Worm (Caenorhabditis elegans) whole organism, midembryonic: ENCODE measurements around the gene sru-11.
"Not testable (repeated sequence)": the region's sequence is repeated elsewhere in the genome, so short reads cannot be mapped to it uniquely, and the experiment has no call there.

Experiments
- T22C8.4 ChIP-seq: fragments of 200-800 bp; sonication (Bioruptor generic); IDR thresholded peaks from 2 replicates; pipeline ENCODE4 v1.3.6; 2022; ENCODE audit warnings: missing genetic modification characterization, missing compliant biosample characterization
- cog-1 ChIP-seq: sonication (generic microtip); optimal IDR thresholded peaks from 2 replicates; lab custom pipeline; 2016; ENCODE audit warnings: missing genetic modification characterization, missing compliant biosample characterization
- flt-1 ChIP-seq: fragments of 200-800 bp; sonication (Bioruptor generic); IDR thresholded peaks from 2 replicates; pipeline ENCODE4 v1.3.6; 2022; ENCODE audit warnings: missing genetic modification characterization, missing compliant biosample characterization
- klf-2 ChIP-seq: fragments of 200-800 bp; sonication (Bioruptor generic); conservative IDR thresholded peaks from 2 replicates; pipeline ENCODE4 v1.3.6; 2022; ENCODE audit warnings: missing genetic modification reagents, missing genetic modification characterization, missing compliant biosample characterization
- med-1 ChIP-seq: sonication (generic microtip); optimal IDR thresholded peaks from 2 replicates; lab custom pipeline; 2017; ENCODE audit warnings: missing genetic modification characterization, mild to moderate bottlenecking, missing compliant biosample characterization, antibody characterized with exemption, missing genetic modification reagents; ENCODE audit not compliant: insufficient read depth
- ref-1 ChIP-seq: fragments of 200-800 bp; sonication (Bioruptor generic); conservative IDR thresholded peaks from 2 replicates; pipeline ENCODE4 v1.3.6; 2022; ENCODE audit warnings: missing genetic modification reagents, missing genetic modification characterization, missing compliant biosample characterization
- tab-1 ChIP-seq: fragments of 200-800 bp; sonication (Bioruptor generic); IDR thresholded peaks from 2 replicates; pipeline ENCODE4 v1.3.6; 2022; ENCODE audit warnings: missing genetic modification characterization, missing compliant biosample characterization
- ztf-23 ChIP-seq: fragments of 200-800 bp; sonication (Bioruptor generic); IDR thresholded peaks from 2 replicates; pipeline ENCODE4 v1.3.6; 2022; ENCODE audit warnings: missing genetic modification reagents, missing genetic modification characterization, missing compliant biosample characterization
- ztf-29 ChIP-seq: fragments of 200-800 bp; sonication (Bioruptor generic); IDR thresholded peaks from 2 replicates; pipeline ENCODE4 v1.3.6; 2022; ENCODE audit warnings: missing genetic modification reagents, missing genetic modification characterization, missing compliant biosample characterization

sru-11 gene

DNA sequence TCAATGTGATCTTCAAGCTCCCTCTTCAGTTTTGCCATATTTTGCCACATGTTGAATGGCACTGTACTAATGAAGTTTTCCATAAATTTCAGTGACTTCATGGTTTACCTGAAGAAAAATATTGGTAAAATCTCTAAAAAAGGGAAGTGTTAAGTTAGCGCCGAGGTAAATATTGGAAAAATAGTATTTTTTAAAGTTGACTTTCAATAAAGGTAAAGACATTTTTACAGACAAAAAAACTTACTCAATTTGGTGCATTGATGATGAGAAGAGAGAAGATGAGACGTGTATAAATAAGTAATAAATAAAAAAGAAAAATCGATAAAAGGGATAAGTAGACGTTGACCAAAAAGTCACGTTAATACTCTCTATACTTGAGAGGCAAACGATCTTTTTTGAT lies 13.1 kb downstream of the sru-11 start, which contains the start of gene Y45F10B.9:
TSS of gene Y45F10B.9 (minus strand) at position 101 of the 400 bp plus-strand sequence.
- TF ChIP-seq klf-2; ref-1 (GFP tag; lab: Robert Waterston, UW); tab-1 (GFP tag; lab: Robert Waterston, UW): not testable (repeated sequence)

DNA sequence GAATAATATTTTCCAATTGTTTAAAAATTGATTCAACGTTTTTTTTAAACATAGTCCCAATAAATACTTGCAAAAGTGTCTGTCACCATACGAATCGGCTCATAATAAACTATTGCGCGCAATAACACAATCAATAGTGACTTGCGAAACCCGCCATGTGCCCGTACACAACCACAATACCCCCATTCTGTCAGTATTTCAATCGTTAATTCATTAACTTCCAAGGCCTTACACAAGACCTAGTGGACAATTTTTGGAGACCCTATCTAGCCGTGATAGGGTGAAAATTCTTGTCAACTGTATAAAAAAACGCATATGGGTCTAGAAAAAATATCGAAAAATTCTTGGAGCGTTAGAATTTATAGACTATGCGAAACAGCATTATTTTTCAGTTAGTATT lies 15.9 kb downstream of the sru-11 start:
- no peak for TF ChIP-seq ztf-29
- TF ChIP-seq ztf-23 (GFP tag; lab: Robert Waterston, UW): no peak
- TF ChIP-seq flt-1 (GFP tag; lab: Robert Waterston, UW): no peak

DNA sequence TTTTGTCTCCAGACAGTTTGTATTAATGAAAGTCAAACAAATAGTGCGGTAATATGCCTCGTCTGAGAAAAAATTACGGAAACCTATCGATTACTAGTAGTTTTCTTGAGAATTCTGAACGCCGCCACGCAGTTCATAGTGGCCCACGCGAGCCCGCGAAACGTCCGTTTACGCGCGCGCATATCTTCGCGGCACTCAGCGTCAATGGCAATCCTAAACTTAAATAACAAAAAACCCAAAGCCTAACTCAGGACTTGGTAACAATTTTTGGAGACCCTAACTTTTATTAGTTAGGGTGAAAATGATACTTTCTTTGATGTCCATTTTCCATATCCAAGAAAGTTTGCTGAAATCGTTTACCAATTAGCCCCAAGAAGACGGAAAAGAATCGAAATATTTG lies 16.7 kb downstream of the sru-11 start:
- TF ChIP-seq med-1 (GFP tag; lab: Kevin White, UChicago) (no peak), flt-1 (GFP tag; lab: Robert Waterston, UW) (no peak), ztf-23 (GFP tag; lab: Robert Waterston, UW) (no peak), cog-1 (tag; lab: Kevin White, UChicago) (no peak), ztf-29 (no peak), klf-2 (no peak), T22C8.4 (GFP tag; lab: Robert Waterston, UW) (no peak)

DNA sequence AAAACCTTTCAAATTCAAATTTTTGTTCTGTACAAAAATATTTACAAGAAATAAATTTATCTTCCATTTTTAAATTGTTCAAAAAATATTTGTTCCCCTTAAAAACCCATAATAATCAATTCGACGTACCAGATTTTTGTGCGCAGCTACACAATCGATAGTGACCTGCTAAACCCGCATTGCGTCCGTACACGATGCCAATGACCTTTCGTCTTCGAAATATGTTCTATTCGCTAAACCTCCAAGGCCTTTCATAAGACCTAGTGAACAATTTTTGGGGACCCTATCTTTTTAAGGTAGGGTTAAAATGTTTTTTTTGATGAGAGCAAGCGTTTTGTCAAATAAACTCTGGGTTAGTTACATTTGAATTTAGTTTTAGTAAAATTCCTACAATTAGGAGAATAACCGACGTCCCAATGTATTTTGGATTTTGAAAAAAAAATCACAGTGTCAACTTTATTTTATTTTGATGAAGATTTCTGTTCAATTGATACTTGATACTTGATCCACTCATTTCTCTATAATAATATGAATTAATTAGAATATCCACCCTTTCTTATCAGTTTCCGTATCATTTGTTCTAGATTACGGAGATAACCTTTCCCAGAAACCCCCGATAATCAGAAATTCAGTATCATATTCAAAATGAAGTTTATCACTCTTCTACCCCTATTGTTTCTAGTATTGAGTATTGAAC lies 17.4 kb downstream of the sru-11 start, which contains the start of gene Y45F10B.59:
TSS of gene Y45F10B.59 (plus strand) at position 647 of the 697 bp plus-strand sequence.
- TF ChIP-seq tab-1 (GFP tag; lab: Robert Waterston, UW): no peak
- TF ChIP-seq flt-1 (GFP tag; lab: Robert Waterston, UW): no peak
- no peak for TF ChIP-seq T22C8.4 (GFP tag; lab: Robert Waterston, UW)
- no peak for TF ChIP-seq ref-1 (GFP tag; lab: Robert Waterston, UW)
- no peak for TF ChIP-seq ztf-23 (GFP tag; lab: Robert Waterston, UW)
- TF ChIP-seq klf-2: no peak
- no peak for TF ChIP-seq cog-1 (tag; lab: Kevin White, UChicago)

DNA sequence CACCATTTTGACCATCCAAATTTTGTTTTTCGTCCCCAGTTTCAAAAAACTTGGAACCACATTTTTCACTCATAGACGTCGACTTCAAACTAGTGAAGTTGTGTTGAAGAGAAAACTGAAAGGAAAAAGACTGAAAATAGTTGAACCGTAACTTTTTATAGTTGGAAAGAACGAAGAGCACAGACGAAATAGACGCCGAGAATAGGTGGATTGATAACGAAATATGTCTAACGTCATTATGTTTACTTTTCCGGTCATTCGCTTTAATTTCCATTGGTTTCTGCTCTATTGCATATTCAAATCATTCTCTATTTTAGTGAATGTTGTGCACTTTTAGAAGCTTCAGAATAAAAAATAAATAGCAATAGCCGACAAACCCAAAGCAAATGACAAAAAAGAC lies 25.0 kb downstream of the sru-11 start, which contains the start of gene C08F11.13:
TSS of gene C08F11.13 (minus strand) at position 138 of the 400 bp plus-strand sequence.
- TF ChIP-seq ref-1 (GFP tag; lab: Robert Waterston, UW): no peak
- no peak for TF ChIP-seq med-1 (GFP tag; lab: Kevin White, UChicago)
- TF ChIP-seq ztf-23 (GFP tag; lab: Robert Waterston, UW): no peak
- no peak for TF ChIP-seq tab-1 (GFP tag; lab: Robert Waterston, UW)
- no peak for TF ChIP-seq ztf-29
- TF ChIP-seq T22C8.4 (GFP tag; lab: Robert Waterston, UW): no peak
- TF ChIP-seq flt-1 (GFP tag; lab: Robert Waterston, UW): no peak

DNA sequence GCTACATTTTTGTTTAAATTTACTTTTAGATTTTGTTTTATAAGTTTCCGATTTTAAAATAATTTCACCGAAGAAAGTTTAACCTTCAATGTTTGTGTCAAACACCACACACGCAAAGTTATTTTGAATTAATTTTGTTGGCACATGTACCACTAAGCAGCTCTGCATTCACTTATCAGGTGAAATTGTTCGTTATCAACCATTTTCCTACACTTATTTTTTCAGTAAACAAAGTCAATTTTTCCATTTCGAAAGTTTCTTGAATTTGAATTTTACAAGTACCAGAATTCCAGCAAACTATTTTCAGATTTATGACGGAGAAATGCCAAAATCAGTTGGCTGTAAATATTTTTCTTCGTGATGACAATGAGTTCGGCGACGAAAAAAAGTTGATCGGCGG lies 34.5 kb downstream of the sru-11 start, which contains the start of gene C08F11.3:
TSS of gene C08F11.3 (plus strand) at position 301 of the 400 bp plus-strand sequence.
- TF ChIP-seq flt-1 (GFP tag; lab: Robert Waterston, UW): no peak
- TF ChIP-seq T22C8.4 (GFP tag; lab: Robert Waterston, UW): no peak
- TF ChIP-seq tab-1 (GFP tag; lab: Robert Waterston, UW): no peak
- no peak for TF ChIP-seq med-1 (GFP tag; lab: Kevin White, UChicago)
- TF ChIP-seq klf-2: no peak

DNA sequence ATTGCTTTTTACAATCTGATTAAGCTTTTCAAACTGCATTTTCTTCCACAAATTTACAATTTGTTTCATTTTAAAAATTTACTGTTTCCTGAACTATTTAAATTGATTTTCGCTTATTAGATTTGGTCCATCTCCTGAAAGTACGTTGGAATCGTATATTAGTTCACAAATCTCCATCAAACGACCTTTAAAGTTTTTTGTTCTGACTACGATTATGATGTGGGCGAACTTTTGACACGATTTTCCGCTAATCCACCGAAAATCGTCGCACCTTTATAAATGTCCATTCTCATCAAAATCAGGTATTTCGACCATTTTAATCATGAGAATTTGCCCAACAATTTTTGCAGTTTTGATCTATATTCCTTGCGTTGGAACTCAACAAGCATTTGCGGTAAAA lies 38.8 kb downstream of the sru-11 start, which contains the start of gene C08F11.1:
TSS of gene C08F11.1 (plus strand) at position 301 of the 400 bp plus-strand sequence.
- no peak for TF ChIP-seq cog-1 (tag; lab: Kevin White, UChicago)
- TF ChIP-seq T22C8.4 (GFP tag; lab: Robert Waterston, UW): no peak
- no peak for TF ChIP-seq med-1 (GFP tag; lab: Kevin White, UChicago)
- no peak for TF ChIP-seq tab-1 (GFP tag; lab: Robert Waterston, UW)
- TF ChIP-seq ztf-23 (GFP tag; lab: Robert Waterston, UW): no peak
- no peak for TF ChIP-seq ref-1 (GFP tag; lab: Robert Waterston, UW)
- no peak for TF ChIP-seq klf-2
- no peak for TF ChIP-seq ztf-29
- no peak for TF ChIP-seq flt-1 (GFP tag; lab: Robert Waterston, UW)

DNA sequence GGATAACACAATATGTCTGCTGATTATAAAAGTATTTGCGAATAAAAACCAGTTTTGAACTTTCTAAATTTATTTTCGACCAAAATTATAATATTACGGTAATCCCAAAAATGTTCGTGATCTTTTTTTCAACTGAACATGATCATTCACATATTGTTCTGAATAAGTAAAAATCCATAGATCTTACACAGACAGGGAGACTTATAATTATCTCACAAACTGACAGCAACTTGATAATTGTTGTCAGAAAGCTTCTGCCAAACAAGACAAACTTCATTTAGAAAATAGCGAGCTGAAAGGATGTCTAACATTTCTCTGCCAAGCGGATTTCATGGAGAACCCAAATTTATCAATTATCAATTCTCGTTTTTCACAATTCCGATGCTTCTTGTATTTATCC lies 41.7 kb downstream of the sru-11 start, which contains the start of gene sru-21:
TSS of gene sru-21 (plus strand) at position 301 of the 400 bp plus-strand sequence.
- TF ChIP-seq ztf-23 (GFP tag; lab: Robert Waterston, UW) (no peak), ztf-29 (no peak), ref-1 (GFP tag; lab: Robert Waterston, UW) (no peak), cog-1 (tag; lab: Kevin White, UChicago) (no peak), tab-1 (GFP tag; lab: Robert Waterston, UW) (no peak), flt-1 (GFP tag; lab: Robert Waterston, UW) (no peak), klf-2 (no peak), med-1 (GFP tag; lab: Kevin White, UChicago) (no peak), T22C8.4 (GFP tag; lab: Robert Waterston, UW) (no peak)

DNA sequence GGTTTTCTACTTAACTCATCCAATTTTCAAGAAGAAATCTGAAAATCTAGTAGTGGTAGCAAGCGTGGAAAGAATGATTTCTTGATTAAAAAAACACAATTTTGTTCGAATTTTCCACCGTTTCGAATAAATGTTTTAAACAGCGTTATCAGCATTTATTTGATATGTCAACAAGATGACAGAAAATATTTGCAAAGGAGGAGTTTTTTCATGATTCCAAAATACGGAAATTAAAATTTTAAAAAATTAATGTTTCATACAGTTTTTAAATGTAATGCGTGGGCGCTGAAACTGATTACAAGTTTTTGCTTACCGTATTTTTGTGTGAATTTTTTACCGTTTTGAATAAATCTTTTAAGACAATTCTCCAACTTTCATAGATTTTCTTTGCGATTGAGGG lies 47.9 kb downstream of the sru-11 start:
- no peak for TF ChIP-seq T22C8.4 (GFP tag; lab: Robert Waterston, UW)
- TF ChIP-seq ztf-29: no peak
- TF ChIP-seq tab-1 (GFP tag; lab: Robert Waterston, UW): no peak
- no peak for TF ChIP-seq med-1 (GFP tag; lab: Kevin White, UChicago)
- TF ChIP-seq cog-1 (tag; lab: Kevin White, UChicago): no peak
- TF ChIP-seq ztf-23 (GFP tag; lab: Robert Waterston, UW): no peak
- TF ChIP-seq ref-1 (GFP tag; lab: Robert Waterston, UW): no peak
- no peak for TF ChIP-seq klf-2
- no peak for TF ChIP-seq flt-1 (GFP tag; lab: Robert Waterston, UW)

DNA sequence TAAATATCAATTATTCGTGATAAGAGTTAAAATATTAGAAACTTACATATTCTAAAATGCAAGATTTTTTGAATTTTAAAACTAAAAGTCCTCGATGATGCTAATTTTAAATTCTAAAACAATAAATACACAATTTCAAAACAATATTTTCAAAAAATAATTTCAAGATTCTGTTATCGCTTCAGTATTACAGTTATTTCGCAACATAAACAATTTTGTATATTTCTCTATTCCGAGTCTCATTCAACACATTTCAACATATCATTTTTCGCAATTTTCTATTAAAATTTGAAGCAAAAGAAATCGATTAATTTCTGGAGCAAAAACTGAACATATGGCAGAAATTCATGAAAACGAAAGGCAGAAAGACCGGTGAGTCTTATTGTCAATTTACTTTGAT lies 48.4 kb downstream of the sru-11 start, which contains the start of gene fbxa-98:
TSS of gene fbxa-98 (plus strand) at position 243 of the 400 bp plus-strand sequence.
- no peak for TF ChIP-seq flt-1 (GFP tag; lab: Robert Waterston, UW)
- no peak for TF ChIP-seq ztf-23 (GFP tag; lab: Robert Waterston, UW)
- no peak for TF ChIP-seq cog-1 (tag; lab: Kevin White, UChicago)
